Fruit fly (Drosophila melanogaster) Kc167 (cell line): ENCODE measurements around the gene Atac1.

Experiments used
- Myc ChIP-seq: fragments of >200 bp; optimal IDR thresholded peaks from 2 replicates; lab custom pipeline; 2017; ENCODE audit warnings: missing external identifiers
- Sin3A ChIP-seq: fragments of >200 bp; optimal IDR thresholded peaks from 2 replicates; lab custom pipeline; 2018; ENCODE audit warnings: missing external identifiers
- h ChIP-seq: fragments of >200 bp; optimal IDR thresholded peaks from 3 replicates; lab custom pipeline; 2018; ENCODE audit warnings: missing external identifiers
- insv ChIP-seq: fragments of >200 bp; optimal IDR thresholded peaks from 3 replicates; lab custom pipeline; 2018; ENCODE audit warnings: missing external identifiers
- psq ChIP-seq: fragments of >200 bp; optimal IDR thresholded peaks from 2 replicates; lab custom pipeline; 2017; ENCODE audit warnings: missing external identifiers
- ttk ChIP-seq: sonication (Bioruptor generic); optimal IDR thresholded peaks from 2 replicates; lab custom pipeline; 2017; ENCODE audit warnings: missing external identifiers

The Atac1 gene

dm6 chr2L:6920661-6921359 lies 39.3 kb downstream of the Atac1 start, which contains the start of gene Hrb27C:
Gene Hrb27C, plus strand, starts transcription at chr2L:6920704.
- TF ChIP-seq ttk, result no peak
- no peak for TF ChIP-seq h (lab: Kevin White, UChicago)
- TF ChIP-seq psq (lab: Kevin White, UChicago), result no peak
- no peak for TF ChIP-seq Sin3A (lab: Kevin White, UChicago)
- no peak for TF ChIP-seq insv (lab: Kevin White, UChicago)
- no peak for TF ChIP-seq Myc (lab: Kevin White, UChicago)

dm6 chr2L:6919850-6920660 lies 40.1 kb downstream of the Atac1 start, which contains the start of gene x16:
Gene x16, minus strand, starts transcription at chr2L:6920210.
- no peak for TF ChIP-seq ttk
- TF ChIP-seq psq (lab: Kevin White, UChicago), result no peak
- TF ChIP-seq insv (lab: Kevin White, UChicago), result no peak
- TF ChIP-seq h (lab: Kevin White, UChicago), result no peak
- no peak for TF ChIP-seq Sin3A (lab: Kevin White, UChicago)
- TF ChIP-seq Myc (lab: Kevin White, UChicago), result no peak

dm6 chr2L:6919203-6919849 lies 40.8 kb downstream of the Atac1 start:
- no peak for TF ChIP-seq Myc (lab: Kevin White, UChicago)
- no peak for TF ChIP-seq ttk
- TF ChIP-seq h (lab: Kevin White, UChicago), result no peak
- no peak for TF ChIP-seq Sin3A (lab: Kevin White, UChicago)
- TF ChIP-seq psq (lab: Kevin White, UChicago), result no peak
- TF ChIP-seq insv (lab: Kevin White, UChicago), result no peak

dm6 chr2L:6918517-6919202 lies 41.5 kb downstream of the Atac1 start, which contains the start of gene nop5:
Gene nop5, minus strand, starts transcription at chr2L:6918743.
- TF ChIP-seq psq (lab: Kevin White, UChicago), result no peak
- no peak for TF ChIP-seq Sin3A (lab: Kevin White, UChicago)
- TF ChIP-seq Myc (lab: Kevin White, UChicago), result no peak
- no peak for TF ChIP-seq insv (lab: Kevin White, UChicago)
- TF ChIP-seq ttk, result no peak
- TF ChIP-seq h (lab: Kevin White, UChicago), result no peak

- TF ChIP-seq psq (lab: Kevin White, UChicago) (no peak), Myc (lab: Kevin White, UChicago) (no peak), ttk (no peak), insv (lab: Kevin White, UChicago) (no peak)
Observed at dm6 chr2L:6916345-6916744, 43.8 kb downstream of the Atac1 start, which contains the start of gene CG32829. Gene CG32829, minus strand, starts transcription at chr2L:6916445.

- TF ChIP-seq Myc (lab: Kevin White, UChicago) (no peak), psq (lab: Kevin White, UChicago) (no peak), h (lab: Kevin White, UChicago) (no peak), ttk (no peak), Sin3A (lab: Kevin White, UChicago) (no peak), insv (lab: Kevin White, UChicago) (no peak)
Observed at dm6 chr2L:6913964-6914363, 46.2 kb downstream of the Atac1 start, which contains the start of gene Wee1. Gene Wee1, minus strand, starts transcription at chr2L:6914138.
